Fruit fly (Drosophila melanogaster) whole organism, prepupa: ENCODE data around the gene crn.

ENCODE experiments used
- Blimp-1 ChIP-seq: fragments of 200-800 bp; sonication (Bioruptor generic); optimal IDR thresholded peaks from 3 replicates; lab custom pipeline; 2017; ENCODE audit warnings: missing biosample characterization, missing genetic modification characterization, mild to moderate bottlenecking, moderate library complexity, missing genetic modification reagents
- CG10631 ChIP-seq: fragments of 200-800 bp; sonication (Bioruptor generic); optimal IDR thresholded peaks from 2 replicates; lab custom pipeline; 2016; ENCODE audit warnings: missing biosample characterization, missing genetic modification characterization
- CG10669 ChIP-seq: fragments of 200-800 bp; sonication (Bioruptor generic); optimal IDR thresholded peaks from 3 replicates; lab custom pipeline; 2018; ENCODE audit warnings: missing biosample characterization, mild to moderate bottlenecking, missing genetic modification characterization, moderate library complexity
- CG11294 ChIP-seq: fragments of 200-800 bp; sonication (Bioruptor generic); IDR thresholded peaks from 2 replicates; pipeline ENCODE4 v1.3.6; 2022; ENCODE audit warnings: missing biosample characterization, missing genetic modification characterization
- CG11762 ChIP-seq: fragments of 200-800 bp; sonication (Bioruptor generic); optimal IDR thresholded peaks from 3 replicates; lab custom pipeline; 2016; ENCODE audit warnings: missing biosample characterization, missing genetic modification characterization; ENCODE audit not compliant: insufficient read depth
- CG11902 ChIP-seq: fragments of 200-800 bp; sonication (Bioruptor generic); optimal IDR thresholded peaks from 3 replicates; lab custom pipeline; 2016; ENCODE audit warnings: missing biosample characterization, missing genetic modification characterization
- CG15336 ChIP-seq: fragments of 200-800 bp; sonication (Bioruptor generic); IDR thresholded peaks from 2 replicates; pipeline ENCODE4 v1.3.6; 2022; ENCODE audit warnings: missing biosample characterization, missing genetic modification characterization
- CG1621 ChIP-seq: fragments of 200-800 bp; sonication (Bioruptor generic); optimal IDR thresholded peaks from 3 replicates; lab custom pipeline; 2018; ENCODE audit warnings: missing biosample characterization, mild to moderate bottlenecking, missing genetic modification characterization
- CG3032 ChIP-seq: fragments of 200-800 bp; optimal IDR thresholded peaks from 2 replicates; lab custom pipeline; 2019; ENCODE audit warnings: missing biosample characterization, mild to moderate bottlenecking, missing genetic modification characterization, moderate library complexity
- CG31627 ChIP-seq: fragments of 200-800 bp; sonication (Bioruptor generic); optimal IDR thresholded peaks from 3 replicates; lab custom pipeline; 2016; ENCODE audit warnings: missing biosample characterization, missing genetic modification characterization
- CG32006 ChIP-seq: fragments of 200-800 bp; sonication (Bioruptor generic); optimal IDR thresholded peaks from 3 replicates; lab custom pipeline; 2017; ENCODE audit warnings: missing biosample characterization, mild to moderate bottlenecking, missing genetic modification characterization
- CG34406 ChIP-seq: fragments of 200-800 bp; sonication (Bioruptor generic); optimal IDR thresholded peaks from 3 replicates; lab custom pipeline; 2016; ENCODE audit warnings: missing biosample characterization, missing genetic modification characterization
- CG4318 ChIP-seq: fragments of 200-800 bp; sonication (Bioruptor generic); optimal IDR thresholded peaks from 3 replicates; lab custom pipeline; 2017; ENCODE audit warnings: missing biosample characterization, mild to moderate bottlenecking, missing genetic modification characterization
- CG6163 ChIP-seq: fragments of 200-800 bp; sonication (Bioruptor generic); IDR thresholded peaks from 3 replicates; pipeline ENCODE4 v1.3.6; 2022; ENCODE audit warnings: missing biosample characterization, missing genetic modification characterization
- CG6792 ChIP-seq: fragments of 200-800 bp; sonication (Bioruptor generic); optimal IDR thresholded peaks from 3 replicates; lab custom pipeline; 2016; ENCODE audit warnings: missing biosample characterization, missing genetic modification characterization
- CG7368 ChIP-seq: fragments of 200-800 bp; sonication (Bioruptor generic); optimal IDR thresholded peaks from 3 replicates; lab custom pipeline; 2016; ENCODE audit warnings: missing biosample characterization, missing genetic modification characterization
- CG8119 ChIP-seq: fragments of 200-800 bp; sonication (Bioruptor generic); IDR thresholded peaks from 3 replicates; pipeline ENCODE4 v1.3.6; 2022; ENCODE audit warnings: missing biosample characterization, missing genetic modification characterization
- CG8632 ChIP-seq: fragments of 200-800 bp; sonication (Bioruptor generic); optimal IDR thresholded peaks from 3 replicates; lab custom pipeline; 2016; ENCODE audit warnings: missing biosample characterization, missing genetic modification characterization
- CG9139 ChIP-seq: fragments of 200-800 bp; sonication (Bioruptor generic); optimal IDR thresholded peaks from 3 replicates; lab custom pipeline; 2017; ENCODE audit warnings: missing biosample characterization, mild to moderate bottlenecking, missing genetic modification characterization
- Eip78C ChIP-seq: fragments of 200-800 bp; sonication (Bioruptor generic); peaks from one replicate; lab custom pipeline; 2016; ENCODE audit warnings: missing biosample characterization, missing genetic modification characterization
- Eip93F ChIP-seq: fragments of 200-800 bp; sonication (Bioruptor generic); optimal IDR thresholded peaks from 2 replicates; lab custom pipeline; 2016; ENCODE audit warnings: missing biosample characterization, mild to moderate bottlenecking, missing genetic modification characterization
- Ets21C ChIP-seq: fragments of 200-800 bp; sonication (Bioruptor generic); optimal IDR thresholded peaks from 3 replicates; lab custom pipeline; 2016; ENCODE audit warnings: missing biosample characterization, missing genetic modification characterization
- Gug ChIP-seq: fragments of 200-800 bp; sonication (Bioruptor generic); IDR thresholded peaks from 2 replicates; pipeline ENCODE4 v1.3.6; 2022; ENCODE audit warnings: missing biosample characterization, missing genetic modification characterization
- Hr38 ChIP-seq: sonication (Bioruptor generic); optimal IDR thresholded peaks from 2 replicates; lab custom pipeline; 2016; ENCODE audit warnings: missing biosample characterization, missing genetic modification characterization
- Hr4 ChIP-seq: fragments of 200-800 bp; sonication (Bioruptor generic); optimal IDR thresholded peaks from 3 replicates; lab custom pipeline; 2016; ENCODE audit warnings: missing biosample characterization, missing genetic modification characterization
- Lpt ChIP-seq: fragments of 200-800 bp; sonication (Bioruptor generic); optimal IDR thresholded peaks from 3 replicates; lab custom pipeline; 2016; ENCODE audit warnings: missing biosample characterization, missing genetic modification characterization
- Smox ChIP-seq: fragments of 200-800 bp; sonication (Bioruptor generic); optimal IDR thresholded peaks from 3 replicates; lab custom pipeline; 2016; ENCODE audit warnings: missing biosample characterization, missing genetic modification characterization
- Sox102F ChIP-seq: fragments of 200-800 bp; sonication (Bioruptor generic); optimal IDR thresholded peaks from 2 replicates; lab custom pipeline; 2016; ENCODE audit warnings: missing biosample characterization, mild to moderate bottlenecking, missing genetic modification characterization
- Sox14 ChIP-seq: fragments of 200-800 bp; sonication (Bioruptor generic); optimal IDR thresholded peaks from 3 replicates; lab custom pipeline; 2016; ENCODE audit warnings: missing biosample characterization, missing genetic modification characterization
- achi ChIP-seq: fragments of 200-800 bp; sonication (Bioruptor generic); optimal IDR thresholded peaks from 3 replicates; lab custom pipeline; 2016; ENCODE audit warnings: missing biosample characterization, missing genetic modification characterization
- acj6 ChIP-seq: fragments of 200-800 bp; sonication (Bioruptor generic); optimal IDR thresholded peaks from 3 replicates; lab custom pipeline; 2016; ENCODE audit warnings: missing biosample characterization, missing genetic modification characterization
- dac ChIP-seq: fragments of 200-800 bp; sonication (Bioruptor generic); optimal IDR thresholded peaks from 2 replicates; lab custom pipeline; 2017; ENCODE audit warnings: missing biosample characterization, mild to moderate bottlenecking, missing genetic modification characterization
- dsx ChIP-seq: fragments of 200-800 bp; optimal IDR thresholded peaks from 3 replicates; lab custom pipeline; 2019; ENCODE audit warnings: missing biosample characterization, mild to moderate bottlenecking, missing genetic modification characterization, moderate library complexity; ENCODE audit not compliant: poor library complexity, severe bottlenecking
- eg ChIP-seq: fragments of 200-800 bp; sonication (Bioruptor generic); IDR thresholded peaks from 3 replicates; pipeline ENCODE4 v1.3.6; 2022; ENCODE audit warnings: missing biosample characterization, missing genetic modification characterization
- fd59A ChIP-seq: fragments of 200-800 bp; sonication (Bioruptor generic); optimal IDR thresholded peaks from 2 replicates; lab custom pipeline; 2017; ENCODE audit warnings: missing biosample characterization, mild to moderate bottlenecking, missing genetic modification characterization, missing genetic modification reagents
- fkh ChIP-seq: fragments of 200-800 bp; sonication (Bioruptor generic); optimal IDR thresholded peaks from 3 replicates; lab custom pipeline; 2017; ENCODE audit warnings: missing biosample characterization, mild to moderate bottlenecking, missing genetic modification characterization, moderate library complexity
- lz ChIP-seq: fragments of 200-800 bp; sonication (Bioruptor generic); optimal IDR thresholded peaks from 3 replicates; lab custom pipeline; 2016; ENCODE audit warnings: missing biosample characterization, missing genetic modification characterization
- net ChIP-seq: fragments of 200-800 bp; sonication (Bioruptor generic); optimal IDR thresholded peaks from 3 replicates; lab custom pipeline; 2016; ENCODE audit warnings: missing biosample characterization, missing genetic modification characterization
- pdm3 ChIP-seq: fragments of 200-800 bp; sonication (Bioruptor generic); optimal IDR thresholded peaks from 3 replicates; lab custom pipeline; 2016; ENCODE audit warnings: missing biosample characterization, missing genetic modification characterization
- salr ChIP-seq, 2 experiments: fragments of 200-800 bp; sonication (Bioruptor generic); optimal IDR thresholded peaks; 3 replicates each; lab custom pipeline; 2016 to 2018; ENCODE audit warnings: missing biosample characterization in 2 of 2, missing genetic modification characterization in 2 of 2, mild to moderate bottlenecking in 1 of 2
- ss ChIP-seq, 2 experiments: fragments of 200-800 bp; sonication (Bioruptor generic); optimal IDR thresholded peaks; 2 replicates in 1 of 2; 3 replicates in 1 of 2; lab custom pipeline; 2017 to 2018; ENCODE audit warnings: mild to moderate bottlenecking in 2 of 2, missing biosample characterization in 2 of 2, missing genetic modification characterization in 2 of 2, moderate library complexity in 1 of 2
- svp ChIP-seq: fragments of 200-800 bp; sonication (Bioruptor generic); peaks from one replicate; lab custom pipeline; 2016; ENCODE audit warnings: missing biosample characterization, missing genetic modification characterization
- topi ChIP-seq: fragments of 200-800 bp; sonication (Bioruptor generic); optimal IDR thresholded peaks from 3 replicates; lab custom pipeline; 2016; ENCODE audit warnings: missing biosample characterization, missing genetic modification characterization
- vri ChIP-seq: fragments of 200-800 bp; sonication (Bioruptor generic); optimal IDR thresholded peaks from 3 replicates; lab custom pipeline; 2016; ENCODE audit warnings: missing biosample characterization, mild to moderate bottlenecking, missing genetic modification characterization

Gene crn

dm6 chrX:2296230-2297044 lies 46.7 kb upstream of the crn start (continued):
- TF ChIP-seq Gug (GFP tag; lab: Robert Waterston, UW): 0 out of 2 replicates have a peak, but pooled peaks have one; percentile 60
- TF ChIP-seq Eip93F (GFP tag; lab: Kevin White, UChicago): peak; percentile 65
- TF ChIP-seq achi (GFP tag; lab: Kevin White, UChicago): peak; percentile 91
- peak; percentile 93 for TF ChIP-seq CG34406 (GFP tag; lab: Kevin White, UChicago)
- TF ChIP-seq CG31627: peak; percentile 96
- peak; percentile 98 for TF ChIP-seq svp (GFP tag; lab: Kevin White, UChicago)
- peak; percentile 99 for TF ChIP-seq Eip78C (GFP tag; lab: Kevin White, UChicago)
- peak; percentile 84 for TF ChIP-seq CG15336 (GFP tag; lab: Robert Waterston, UW)
- TF ChIP-seq dsx (GFP tag; lab: Kevin White, UChicago): peak; percentile 78
- peak; percentile 78 to 93 for TF ChIP-seq salr (GFP tag; optimal IDR thresholded peaks at IDR 0.05; lab: Kevin White, UChicago)
- peak; percentile 88 for TF ChIP-seq dac
- no peak for TF ChIP-seq Hr38
- peak; percentile 87 for TF ChIP-seq CG11902 (GFP tag; lab: Kevin White, UChicago)
- peak; percentile 74 for TF ChIP-seq fkh (GFP tag; lab: Kevin White, UChicago)
- TF ChIP-seq Hr4 (GFP tag; lab: Kevin White, UChicago): peak; percentile 90
- peak; percentile 92 for TF ChIP-seq CG10631
- peak; percentile 95 for TF ChIP-seq pdm3 (GFP tag; lab: Kevin White, UChicago)
- peak; percentile 88 for TF ChIP-seq CG9139 (GFP tag; lab: Kevin White, UChicago)
- TF ChIP-seq Sox102F (GFP tag; lab: Kevin White, UChicago): peak; percentile 95
- TF ChIP-seq Ets21C (GFP tag; lab: Kevin White, UChicago): peak; percentile 94
- TF ChIP-seq ss (GFP tag; optimal IDR thresholded peaks at IDR 0.05; lab: Kevin White, UChicago): peak; percentile 89 to 94
- TF ChIP-seq CG11762 (GFP tag; lab: Kevin White, UChicago): peak; percentile 90
- peak; percentile 95 for TF ChIP-seq net (GFP tag; lab: Kevin White, UChicago)
- TF ChIP-seq CG6163: 0 out of 3 replicates have a peak, but pooled peaks have one; percentile 21

dm6 chrX:2295435-2296229 lies 45.8 kb upstream of the crn start, which contains the start of gene Raf:
TSS of gene Raf (plus strand) at chrX:2295466.
- TF ChIP-seq CG6163 (peak; percentile 10; the same call in 1 of the 3 replicates), CG31627 (no peak), dac (no peak), Sox14 (GFP tag; lab: Kevin White, UChicago) (no peak), CG15336 (GFP tag; lab: Robert Waterston, UW) (no peak), CG4318 (GFP tag; lab: Kevin White, UChicago) (no peak), Gug (GFP tag; lab: Robert Waterston, UW) (no peak; the same call in 1 of the 2 replicates), CG7368 (GFP tag; lab: Kevin White, UChicago) (no peak), dsx (GFP tag; lab: Kevin White, UChicago) (no peak), Sox102F (GFP tag; lab: Kevin White, UChicago) (no peak), salr (GFP tag; optimal IDR thresholded peaks at IDR 0.05; lab: Kevin White, UChicago) (no peak), CG3032 (tag; lab: Kevin White, UChicago) (no peak), CG6792 (GFP tag; lab: Kevin White, UChicago) (no peak), CG9139 (GFP tag; lab: Kevin White, UChicago) (no peak), lz (GFP tag; lab: Kevin White, UChicago) (no peak), CG1621 (tag; lab: Kevin White, UChicago) (no peak), Lpt (GFP tag; lab: Kevin White, UChicago) (no peak), Smox (GFP tag; lab: Kevin White, UChicago) (no peak), fd59A (GFP tag; lab: Kevin White, UChicago) (no peak), CG34406 (GFP tag; lab: Kevin White, UChicago) (no peak), CG8632 (GFP tag; lab: Kevin White, UChicago) (no peak), eg (GFP tag; lab: Robert Waterston, UW) (0 out of 3 replicates have a peak, but pooled peaks have one; percentile 70), CG10669 (GFP tag; lab: Kevin White, UChicago) (peak; percentile 1), Hr4 (GFP tag; lab: Kevin White, UChicago) (no peak), topi (GFP tag; lab: Kevin White, UChicago) (no peak), CG32006 (GFP tag; lab: Kevin White, UChicago) (no peak), net (GFP tag; lab: Kevin White, UChicago) (no peak), CG11294 (0 out of 2 replicates have a peak, but pooled peaks have one; percentile 68), vri (GFP tag; lab: Kevin White, UChicago) (peak; percentile 96), acj6 (GFP tag; lab: Kevin White, UChicago) (no peak), Hr38 (no peak), Blimp-1 (GFP tag; lab: Kevin White, UChicago) (no peak), CG11902 (GFP tag; lab: Kevin White, UChicago) (no peak), CG8119 (no peak), Eip93F (GFP tag; lab: Kevin White, UChicago) (no peak)
